Fruit fly (Drosophila melanogaster) whole organism, embryonic: Measurements from ENCODE around the gene lgs.

Experiments used
- Awh ChIP-seq: fragments of 200-800 bp; sonication (Bioruptor generic); IDR thresholded peaks from 2 replicates; pipeline ENCODE4, ENCODE4 v1.3.6; 2022; ENCODE audit warnings: missing biosample characterization, missing genetic modification characterization
- CG10147 ChIP-seq: fragments of 200-800 bp; sonication (Bioruptor generic); optimal IDR thresholded peaks from 2 replicates; lab custom pipeline; 2019; ENCODE audit warnings: missing biosample characterization, mild to moderate bottlenecking, missing genetic modification characterization, moderate library complexity
- CG10366 ChIP-seq: fragments of 200-800 bp; sonication (Bioruptor generic); IDR thresholded peaks from 2 replicates; pipeline ENCODE4 v1.3.6; 2022; ENCODE audit warnings: missing biosample characterization, missing genetic modification characterization
- CG11085 ChIP-seq: fragments of 200-800 bp; sonication (Bioruptor generic); IDR thresholded peaks from 2 replicates; pipeline ENCODE4 v1.3.6; 2022; ENCODE audit warnings: missing biosample characterization, missing genetic modification characterization
- CG14860 ChIP-seq: fragments of 200-800 bp; sonication (Bioruptor generic); IDR thresholded peaks from 3 replicates; pipeline ENCODE4 v1.3.6; 2022; ENCODE audit warnings: missing biosample characterization, missing genetic modification characterization; ENCODE audit not compliant: partially characterized antibody
- CG14965 ChIP-seq: fragments of 200-800 bp; sonication (Bioruptor generic); optimal IDR thresholded peaks from 2 replicates; lab custom pipeline; 2016; ENCODE audit warnings: missing biosample characterization, missing genetic modification characterization, borderline replicate concordance
- CG15073 ChIP-seq: fragments of 200-800 bp; sonication (Bioruptor generic); optimal IDR thresholded peaks from 2 replicates; lab custom pipeline; 2016; ENCODE audit warnings: missing biosample characterization, missing genetic modification characterization
- CG16815 ChIP-seq: fragments of 200-800 bp; sonication (Bioruptor generic); optimal IDR thresholded peaks from 3 replicates; lab custom pipeline; 2017; ENCODE audit warnings: missing biosample characterization, mild to moderate bottlenecking, missing genetic modification characterization
- CG17829 ChIP-seq: fragments of 200-800 bp; optimal IDR thresholded peaks from 2 replicates; lab custom pipeline; 2019; ENCODE audit warnings: missing biosample characterization, mild to moderate bottlenecking, missing genetic modification characterization, moderate library complexity
- CG2889 ChIP-seq: fragments of 200-800 bp; sonication (Bioruptor generic); IDR thresholded peaks from 3 replicates; pipeline ENCODE4 v1.3.6; 2022; ENCODE audit warnings: missing biosample characterization, missing genetic modification characterization
- CG4360 ChIP-seq: fragments of 200-800 bp; sonication (Bioruptor generic); IDR thresholded peaks from 2 replicates; pipeline ENCODE4 v1.3.6; 2022; ENCODE audit warnings: missing biosample characterization, missing genetic modification characterization
- CG4617 ChIP-seq: fragments of 200-800 bp; sonication (Bioruptor generic); optimal IDR thresholded peaks from 3 replicates; lab custom pipeline; 2016; ENCODE audit warnings: missing biosample characterization, missing genetic modification characterization, borderline replicate concordance
- CG6813 ChIP-seq: fragments of 200-800 bp; sonication (Bioruptor generic); optimal IDR thresholded peaks from 2 replicates; lab custom pipeline; 2017; ENCODE audit warnings: missing biosample characterization, missing genetic modification characterization, mild to moderate bottlenecking, moderate library complexity, missing genetic modification reagents
- CG6854 ChIP-seq: fragments of 200-800 bp; sonication (Bioruptor generic); optimal IDR thresholded peaks from 3 replicates; lab custom pipeline; 2017; ENCODE audit warnings: missing biosample characterization, mild to moderate bottlenecking, missing genetic modification characterization
- CG8388 ChIP-seq: fragments of 200-800 bp; sonication (Bioruptor generic); optimal IDR thresholded peaks from 2 replicates; lab custom pipeline; 2019; ENCODE audit warnings: missing biosample characterization, mild to moderate bottlenecking, missing genetic modification characterization, moderate library complexity
- CG8944 ChIP-seq: fragments of 200-800 bp; sonication (Bioruptor generic); optimal IDR thresholded peaks from 3 replicates; lab custom pipeline; 2016; ENCODE audit warnings: missing biosample characterization, missing genetic modification characterization
- CHES-1-like ChIP-seq: fragments of 200-800 bp; sonication (Bioruptor generic); optimal IDR thresholded peaks from 2 replicates; lab custom pipeline; 2016; ENCODE audit warnings: missing biosample characterization, missing genetic modification characterization
- D ChIP-seq, 2 experiments: fragments of 200-800 bp in 1 of 2; fragments of >200 bp in 1 of 2; sonication (Bioruptor generic) in 1 of 2; optimal IDR thresholded peaks; 2 replicates in 1 of 2; 3 replicates in 1 of 2; lab custom pipeline; 2017; ENCODE audit warnings: mild to moderate bottlenecking in 1 of 2, missing biosample characterization in 1 of 2, missing genetic modification characterization in 1 of 2, missing genetic modification reagents in 1 of 2
- D19B ChIP-seq: fragments of 200-800 bp; sonication (Bioruptor generic); optimal IDR thresholded peaks from 2 replicates; lab custom pipeline; 2017; ENCODE audit warnings: missing biosample characterization, mild to moderate bottlenecking, missing genetic modification characterization
- Dip3 ChIP-seq: fragments of 200-800 bp; sonication (Bioruptor generic); optimal IDR thresholded peaks from 3 replicates; lab custom pipeline; 2016; ENCODE audit warnings: missing biosample characterization, missing genetic modification characterization
- E2f2 ChIP-seq: fragments of 200-800 bp; sonication (Bioruptor generic); IDR thresholded peaks from 2 replicates; pipeline ENCODE4 v1.3.6; 2022; ENCODE audit warnings: missing biosample characterization, missing genetic modification characterization
- Elba2 ChIP-seq: fragments of 200-800 bp; sonication (Bioruptor generic); optimal IDR thresholded peaks from 3 replicates; lab custom pipeline; 2016; ENCODE audit warnings: missing biosample characterization, missing genetic modification characterization
- HHEX ChIP-seq: fragments of 200-800 bp; sonication (Bioruptor generic); optimal IDR thresholded peaks from 3 replicates; lab custom pipeline; 2017; ENCODE audit warnings: missing biosample characterization, mild to moderate bottlenecking, missing genetic modification characterization, missing genetic modification reagents
- HLH4C ChIP-seq: fragments of 200-800 bp; sonication (Bioruptor generic); IDR thresholded peaks from 3 replicates; pipeline ENCODE4 v1.3.6; 2022; ENCODE audit warnings: missing biosample characterization, missing genetic modification characterization; ENCODE audit not compliant: partially characterized antibody
- HLHmδ ChIP-seq: fragments of 200-800 bp; sonication (Bioruptor generic); optimal IDR thresholded peaks from 2 replicates; lab custom pipeline; 2018; ENCODE audit warnings: missing biosample characterization, mild to moderate bottlenecking, missing genetic modification characterization, moderate library complexity
- HmgZ ChIP-seq: fragments of 200-800 bp; sonication (Bioruptor generic); optimal IDR thresholded peaks from 2 replicates; lab custom pipeline; 2018; ENCODE audit warnings: missing biosample characterization, mild to moderate bottlenecking, missing genetic modification characterization
- Hmr ChIP-seq: fragments of 200-800 bp; sonication (Bioruptor generic); optimal IDR thresholded peaks from 3 replicates; lab custom pipeline; 2017; ENCODE audit warnings: mild to moderate bottlenecking, missing biosample characterization, missing genetic modification reagents, missing genetic modification characterization
- Hr78 ChIP-seq, 2 experiments: fragments of 200-800 bp in 1 of 2; fragments of >200 bp in 1 of 2; sonication (Bioruptor generic) in 1 of 2; optimal IDR thresholded peaks; 2 replicates each; lab custom pipeline; 2017 to 2019; ENCODE audit warnings: missing biosample characterization in 2 of 2, missing genetic modification characterization in 2 of 2, mild to moderate bottlenecking in 1 of 2, moderate library complexity in 1 of 2
- Nf-YC ChIP-seq: fragments of 200-800 bp; optimal IDR thresholded peaks from 3 replicates; lab custom pipeline; 2019; ENCODE audit warnings: missing biosample characterization, mild to moderate bottlenecking, missing genetic modification characterization, moderate library complexity
- PHDP ChIP-seq: fragments of 200-800 bp; sonication (Bioruptor generic); optimal IDR thresholded peaks from 3 replicates; lab custom pipeline; 2018; ENCODE audit warnings: missing biosample characterization, mild to moderate bottlenecking, missing genetic modification characterization, moderate library complexity
- Ravus ChIP-seq: fragments of 200-800 bp; sonication (Bioruptor generic); IDR thresholded peaks from 2 replicates; pipeline ENCODE4 v1.3.6; 2022; ENCODE audit warnings: missing biosample characterization, missing genetic modification characterization
- Six4 ChIP-seq: fragments of 200-800 bp; sonication (Bioruptor generic); optimal IDR thresholded peaks from 2 replicates; lab custom pipeline; 2016; ENCODE audit warnings: missing biosample characterization, missing genetic modification characterization
- Sox100B ChIP-seq: fragments of 200-800 bp; sonication (Bioruptor generic); optimal IDR thresholded peaks from 3 replicates; lab custom pipeline; 2018; ENCODE audit warnings: missing biosample characterization, mild to moderate bottlenecking, missing genetic modification characterization
- Spps ChIP-seq: fragments of 200-800 bp; sonication (Bioruptor generic); optimal IDR thresholded peaks from 2 replicates; lab custom pipeline; 2018; ENCODE audit warnings: missing biosample characterization, mild to moderate bottlenecking, missing genetic modification characterization
- Xrp1 ChIP-seq: fragments of 200-800 bp; sonication (Bioruptor generic); IDR thresholded peaks from 2 replicates; pipeline ENCODE4 v1.3.6; 2022; ENCODE audit warnings: missing biosample characterization, missing genetic modification characterization
- ac ChIP-seq: fragments of 200-800 bp; sonication (Bioruptor generic); optimal IDR thresholded peaks from 3 replicates; lab custom pipeline; 2017; ENCODE audit warnings: missing biosample characterization, mild to moderate bottlenecking, missing genetic modification characterization
- br ChIP-seq: fragments of >200 bp; optimal IDR thresholded peaks from 2 replicates; lab custom pipeline; 2017
- cg ChIP-seq: fragments of 200-800 bp; sonication (Bioruptor generic); optimal IDR thresholded peaks from 3 replicates; lab custom pipeline; 2019; ENCODE audit warnings: missing biosample characterization, mild to moderate bottlenecking, missing genetic modification characterization, moderate library complexity
- chn ChIP-seq: fragments of 200-800 bp; sonication (Bioruptor generic); optimal IDR thresholded peaks from 2 replicates; lab custom pipeline; 2016; ENCODE audit warnings: missing biosample characterization, missing genetic modification characterization
- crc ChIP-seq: fragments of 200-800 bp; sonication (Bioruptor generic); optimal IDR thresholded peaks from 2 replicates; lab custom pipeline; 2016; ENCODE audit warnings: missing biosample characterization, missing genetic modification characterization
- ewg ChIP-seq: fragments of 200-800 bp; sonication (Bioruptor generic); optimal IDR thresholded peaks from 3 replicates; lab custom pipeline; 2017; ENCODE audit warnings: mild to moderate bottlenecking, missing biosample characterization, missing genetic modification reagents, missing genetic modification characterization
- gcm2 ChIP-seq: fragments of 200-800 bp; sonication (Bioruptor generic); optimal IDR thresholded peaks from 2 replicates; lab custom pipeline; 2016; ENCODE audit warnings: missing biosample characterization, missing genetic modification characterization
- hb ChIP-seq: fragments of 200-800 bp; sonication (Bioruptor generic); IDR thresholded peaks from 3 replicates; pipeline ENCODE4 v1.3.6; 2022; ENCODE audit warnings: missing biosample characterization, missing genetic modification characterization; ENCODE audit not compliant: partially characterized antibody
- jumu ChIP-seq: fragments of 200-800 bp; sonication (Bioruptor generic); optimal IDR thresholded peaks from 3 replicates; lab custom pipeline; 2016; ENCODE audit warnings: missing biosample characterization, missing genetic modification characterization
- pum ChIP-seq: fragments of 200-800 bp; sonication (Bioruptor generic); optimal IDR thresholded peaks from 2 replicates; lab custom pipeline; 2016; ENCODE audit warnings: missing biosample characterization, missing genetic modification characterization
- ro ChIP-seq: fragments of 200-800 bp; sonication (Bioruptor generic); IDR thresholded peaks from 2 replicates; pipeline ENCODE4 v1.3.6; 2022; ENCODE audit warnings: missing biosample characterization, missing genetic modification characterization
- tin ChIP-seq: fragments of 200-800 bp; sonication (Bioruptor generic); optimal IDR thresholded peaks from 3 replicates; lab custom pipeline; 2016; ENCODE audit warnings: missing biosample characterization, missing genetic modification characterization
- usp ChIP-seq: fragments of >200 bp; optimal IDR thresholded peaks from 2 replicates; lab custom pipeline; 2017; ENCODE audit warnings: missing biosample characterization, missing genetic modification characterization
- zen2 ChIP-seq: fragments of 200-800 bp; sonication (Bioruptor generic); IDR thresholded peaks from 3 replicates; pipeline ENCODE4 v1.3.6; 2022; ENCODE audit warnings: missing biosample characterization, missing genetic modification characterization; ENCODE audit not compliant: partially characterized antibody
- zfh1 ChIP-seq: fragments of 200-800 bp; sonication (Bioruptor generic); IDR thresholded peaks from 3 replicates; pipeline ENCODE4 v1.3.6; 2022; ENCODE audit warnings: missing biosample characterization, missing genetic modification characterization

Gene lgs

dm6 chr4:443592-444257, at the start of gene lgs (continued):
- no peak for TF ChIP-seq Hmr
- TF ChIP-seq CG4617 (GFP tag; lab: Kevin White, UChicago): peak; percentile 90
- no peak for TF ChIP-seq HLHmδ
- no peak for TF ChIP-seq gcm2 (GFP tag; lab: Kevin White, UChicago)
- TF ChIP-seq CG8944 (GFP tag; lab: Kevin White, UChicago): no peak
- TF ChIP-seq PHDP (tag; lab: Kevin White, UChicago): no peak
- no peak for TF ChIP-seq CG4360
- no peak for TF ChIP-seq Awh
- no peak for TF ChIP-seq HLH4C (GFP tag; lab: Robert Waterston, UW)
- no peak for TF ChIP-seq pum (GFP tag; lab: Kevin White, UChicago)
- TF ChIP-seq CG11085: no peak
- TF ChIP-seq CG10147 (GFP tag; lab: Kevin White, UChicago): no peak
- no peak for TF ChIP-seq tin (GFP tag; lab: Kevin White, UChicago)
- no peak for TF ChIP-seq Ravus
- no peak for TF ChIP-seq D19B (GFP tag; lab: Kevin White, UChicago)
- TF ChIP-seq HHEX (GFP tag; lab: Kevin White, UChicago): no peak
- TF ChIP-seq CG6813 (GFP tag; lab: Kevin White, UChicago): no peak
- TF ChIP-seq Hr78 (GFP tag; optimal IDR thresholded peaks at IDR 0.05; lab: Kevin White, UChicago): no peak
- TF ChIP-seq CG16815 (GFP tag; lab: Kevin White, UChicago): peak; percentile 15
- peak; percentile 59 for TF ChIP-seq Elba2 (GFP tag; lab: Kevin White, UChicago)
- no peak for TF ChIP-seq CG2889 (GFP tag; lab: Robert Waterston, UW)
- TF ChIP-seq ro: no peak
- TF ChIP-seq CG15073 (GFP tag; lab: Kevin White, UChicago): no peak
- no peak for TF ChIP-seq hb (GFP tag; lab: Robert Waterston, UW)
- TF ChIP-seq CG14860 (GFP tag; lab: Robert Waterston, UW): no peak
- TF ChIP-seq Six4 (GFP tag; lab: Kevin White, UChicago): no peak
- no peak for TF ChIP-seq br (lab: Kevin White, UChicago)
- TF ChIP-seq CG17829: peak; percentile 25
- no peak for TF ChIP-seq ac (GFP tag; lab: Kevin White, UChicago)
- TF ChIP-seq chn (GFP tag; lab: Kevin White, UChicago): no peak
- TF ChIP-seq usp (GFP tag; lab: Kevin White, UChicago): no peak
- TF ChIP-seq CG10366: no peak
- TF ChIP-seq Dip3 (GFP tag; lab: Kevin White, UChicago): peak; percentile 1
- TF ChIP-seq ewg (GFP tag; lab: Kevin White, UChicago): no peak
- TF ChIP-seq CG14965 (GFP tag; lab: Kevin White, UChicago): no peak
- no peak for TF ChIP-seq E2f2
- TF ChIP-seq Spps: no peak
- no peak for TF ChIP-seq cg (GFP tag; lab: Kevin White, UChicago)
- no peak for TF ChIP-seq CG6854
- TF ChIP-seq D (optimal IDR thresholded peaks at IDR 0.05; lab: Kevin White, UChicago): no peak
- TF ChIP-seq D (GFP tag; optimal IDR thresholded peaks at IDR 0.05; lab: Kevin White, UChicago): peak; percentile 9
- TF ChIP-seq HmgZ: peak; percentile 11
- TF ChIP-seq Sox100B (GFP tag; lab: Kevin White, UChicago): peak; percentile 13
- TF ChIP-seq zen2 (GFP tag; lab: Robert Waterston, UW): no peak
- no peak for TF ChIP-seq jumu
- TF ChIP-seq Nf-YC (tag; lab: Kevin White, UChicago): no peak
- peak; percentile 49; the same call in 1 of the 2 replicates for TF ChIP-seq Xrp1
- TF ChIP-seq CHES-1-like: no peak
- TF ChIP-seq CG8388 (GFP tag; lab: Kevin White, UChicago): no peak
- TF ChIP-seq crc (GFP tag; lab: Kevin White, UChicago): no peak
- no peak; the same call in 2 of the 3 replicates for TF ChIP-seq zfh1 (GFP tag; lab: Robert Waterston, UW)
